Fruit fly (Drosophila melanogaster) whole organism, prepupa: ENCODE measurements around the gene Rbfox1.
A peak's percentile ranks its signal among the peaks of the same experiment; 100 is the strongest.

Experiments
- Blimp-1 ChIP-seq: fragments of 200-800 bp; sonication (Bioruptor generic); optimal IDR thresholded peaks from 3 replicates; lab custom pipeline; 2017; ENCODE audit warnings: missing biosample characterization, missing genetic modification characterization, mild to moderate bottlenecking, moderate library complexity, missing genetic modification reagents
- CG10631 ChIP-seq: fragments of 200-800 bp; sonication (Bioruptor generic); optimal IDR thresholded peaks from 2 replicates; lab custom pipeline; 2016; ENCODE audit warnings: missing biosample characterization, missing genetic modification characterization
- CG10669 ChIP-seq: fragments of 200-800 bp; sonication (Bioruptor generic); optimal IDR thresholded peaks from 3 replicates; lab custom pipeline; 2018; ENCODE audit warnings: missing biosample characterization, mild to moderate bottlenecking, missing genetic modification characterization, moderate library complexity
- CG11294 ChIP-seq: fragments of 200-800 bp; sonication (Bioruptor generic); IDR thresholded peaks from 2 replicates; pipeline ENCODE4 v1.3.6; 2022; ENCODE audit warnings: missing biosample characterization, missing genetic modification characterization
- CG11762 ChIP-seq: fragments of 200-800 bp; sonication (Bioruptor generic); optimal IDR thresholded peaks from 3 replicates; lab custom pipeline; 2016; ENCODE audit warnings: missing biosample characterization, missing genetic modification characterization; ENCODE audit not compliant: insufficient read depth
- CG11902 ChIP-seq: fragments of 200-800 bp; sonication (Bioruptor generic); optimal IDR thresholded peaks from 3 replicates; lab custom pipeline; 2016; ENCODE audit warnings: missing biosample characterization, missing genetic modification characterization
- CG15336 ChIP-seq: fragments of 200-800 bp; sonication (Bioruptor generic); IDR thresholded peaks from 2 replicates; pipeline ENCODE4 v1.3.6; 2022; ENCODE audit warnings: missing biosample characterization, missing genetic modification characterization
- CG16779 ChIP-seq: fragments of 200-800 bp; sonication (Bioruptor generic); optimal IDR thresholded peaks from 3 replicates; lab custom pipeline; 2017; ENCODE audit warnings: missing biosample characterization, mild to moderate bottlenecking, missing genetic modification characterization
- CG3032 ChIP-seq: fragments of 200-800 bp; optimal IDR thresholded peaks from 2 replicates; lab custom pipeline; 2019; ENCODE audit warnings: missing biosample characterization, mild to moderate bottlenecking, missing genetic modification characterization, moderate library complexity
- CG31627 ChIP-seq: fragments of 200-800 bp; sonication (Bioruptor generic); optimal IDR thresholded peaks from 3 replicates; lab custom pipeline; 2016; ENCODE audit warnings: missing biosample characterization, missing genetic modification characterization
- CG32006 ChIP-seq: fragments of 200-800 bp; sonication (Bioruptor generic); optimal IDR thresholded peaks from 3 replicates; lab custom pipeline; 2017; ENCODE audit warnings: missing biosample characterization, mild to moderate bottlenecking, missing genetic modification characterization
- CG3919 ChIP-seq: fragments of 200-800 bp; sonication (Bioruptor generic); optimal IDR thresholded peaks from 3 replicates; lab custom pipeline; 2016; ENCODE audit warnings: missing biosample characterization, missing genetic modification characterization
- CG4318 ChIP-seq: fragments of 200-800 bp; sonication (Bioruptor generic); optimal IDR thresholded peaks from 3 replicates; lab custom pipeline; 2017; ENCODE audit warnings: missing biosample characterization, mild to moderate bottlenecking, missing genetic modification characterization
- CG6276 ChIP-seq: fragments of 200-800 bp; sonication (Bioruptor generic); optimal IDR thresholded peaks from 2 replicates; lab custom pipeline; 2017; ENCODE audit warnings: missing biosample characterization, mild to moderate bottlenecking, missing genetic modification characterization
- CG6792 ChIP-seq: fragments of 200-800 bp; sonication (Bioruptor generic); optimal IDR thresholded peaks from 3 replicates; lab custom pipeline; 2016; ENCODE audit warnings: missing biosample characterization, missing genetic modification characterization
- CG6854 ChIP-seq: fragments of 200-800 bp; sonication (Bioruptor generic); optimal IDR thresholded peaks from 2 replicates; lab custom pipeline; 2017; ENCODE audit warnings: missing biosample characterization, mild to moderate bottlenecking, missing genetic modification characterization
- CG7368 ChIP-seq: fragments of 200-800 bp; sonication (Bioruptor generic); optimal IDR thresholded peaks from 3 replicates; lab custom pipeline; 2016; ENCODE audit warnings: missing biosample characterization, missing genetic modification characterization
- CG8119 ChIP-seq: fragments of 200-800 bp; sonication (Bioruptor generic); IDR thresholded peaks from 3 replicates; pipeline ENCODE4 v1.3.6; 2022; ENCODE audit warnings: missing biosample characterization, missing genetic modification characterization
- CG8319 ChIP-seq: fragments of 200-800 bp; sonication (Bioruptor generic); optimal IDR thresholded peaks from 3 replicates; lab custom pipeline; 2016; ENCODE audit warnings: missing biosample characterization, missing genetic modification characterization
- CG8632 ChIP-seq: fragments of 200-800 bp; sonication (Bioruptor generic); optimal IDR thresholded peaks from 3 replicates; lab custom pipeline; 2016; ENCODE audit warnings: missing biosample characterization, missing genetic modification characterization
- Eip75B ChIP-seq: fragments of 200-800 bp; sonication (Bioruptor generic); optimal IDR thresholded peaks from 3 replicates; lab custom pipeline; 2016; ENCODE audit warnings: missing biosample characterization, missing genetic modification characterization
- Eip78C ChIP-seq: fragments of 200-800 bp; sonication (Bioruptor generic); peaks from one replicate; lab custom pipeline; 2016; ENCODE audit warnings: missing biosample characterization, missing genetic modification characterization
- Eip93F ChIP-seq: fragments of 200-800 bp; sonication (Bioruptor generic); optimal IDR thresholded peaks from 2 replicates; lab custom pipeline; 2016; ENCODE audit warnings: missing biosample characterization, mild to moderate bottlenecking, missing genetic modification characterization
- Ets21C ChIP-seq: fragments of 200-800 bp; sonication (Bioruptor generic); optimal IDR thresholded peaks from 3 replicates; lab custom pipeline; 2016; ENCODE audit warnings: missing biosample characterization, missing genetic modification characterization
- Ets96B ChIP-seq: fragments of 200-800 bp; optimal IDR thresholded peaks from 2 replicates; lab custom pipeline; 2019; ENCODE audit warnings: missing biosample characterization, mild to moderate bottlenecking, missing genetic modification characterization, moderate library complexity
- Gug ChIP-seq: fragments of 200-800 bp; sonication (Bioruptor generic); IDR thresholded peaks from 2 replicates; pipeline ENCODE4 v1.3.6; 2022; ENCODE audit warnings: missing biosample characterization, missing genetic modification characterization
- Hr39 ChIP-seq: fragments of 200-800 bp; sonication (Bioruptor generic); optimal IDR thresholded peaks from 2 replicates; lab custom pipeline; 2016; ENCODE audit warnings: missing biosample characterization, missing genetic modification characterization
- Lpt ChIP-seq: fragments of 200-800 bp; sonication (Bioruptor generic); optimal IDR thresholded peaks from 3 replicates; lab custom pipeline; 2016; ENCODE audit warnings: missing biosample characterization, missing genetic modification characterization
- Met ChIP-seq: fragments of 200-800 bp; sonication (Bioruptor generic); optimal IDR thresholded peaks from 3 replicates; lab custom pipeline; 2016; ENCODE audit warnings: missing biosample characterization, missing genetic modification characterization
- OdsH ChIP-seq: fragments of 200-800 bp; sonication (Bioruptor generic); optimal IDR thresholded peaks from 3 replicates; lab custom pipeline; 2016; ENCODE audit warnings: missing biosample characterization, missing genetic modification characterization
- Smox ChIP-seq: fragments of 200-800 bp; sonication (Bioruptor generic); optimal IDR thresholded peaks from 3 replicates; lab custom pipeline; 2016; ENCODE audit warnings: missing biosample characterization, missing genetic modification characterization
- Sox102F ChIP-seq: fragments of 200-800 bp; sonication (Bioruptor generic); optimal IDR thresholded peaks from 2 replicates; lab custom pipeline; 2016; ENCODE audit warnings: missing biosample characterization, mild to moderate bottlenecking, missing genetic modification characterization
- Sox14 ChIP-seq: fragments of 200-800 bp; sonication (Bioruptor generic); optimal IDR thresholded peaks from 3 replicates; lab custom pipeline; 2016; ENCODE audit warnings: missing biosample characterization, missing genetic modification characterization
- Sox15 ChIP-seq: fragments of 200-800 bp; sonication (Bioruptor generic); optimal IDR thresholded peaks from 3 replicates; lab custom pipeline; 2016; ENCODE audit warnings: missing biosample characterization, missing genetic modification characterization
- achi ChIP-seq: fragments of 200-800 bp; sonication (Bioruptor generic); optimal IDR thresholded peaks from 3 replicates; lab custom pipeline; 2016; ENCODE audit warnings: missing biosample characterization, missing genetic modification characterization
- acj6 ChIP-seq: fragments of 200-800 bp; sonication (Bioruptor generic); optimal IDR thresholded peaks from 3 replicates; lab custom pipeline; 2016; ENCODE audit warnings: missing biosample characterization, missing genetic modification characterization
- cyc ChIP-seq: fragments of 200-800 bp; sonication (Bioruptor generic); optimal IDR thresholded peaks from 3 replicates; lab custom pipeline; 2016; ENCODE audit warnings: missing biosample characterization, missing genetic modification characterization
- dac ChIP-seq: fragments of 200-800 bp; sonication (Bioruptor generic); optimal IDR thresholded peaks from 2 replicates; lab custom pipeline; 2017; ENCODE audit warnings: missing biosample characterization, mild to moderate bottlenecking, missing genetic modification characterization
- dsx ChIP-seq: fragments of 200-800 bp; optimal IDR thresholded peaks from 3 replicates; lab custom pipeline; 2019; ENCODE audit warnings: missing biosample characterization, mild to moderate bottlenecking, missing genetic modification characterization, moderate library complexity; ENCODE audit not compliant: poor library complexity, severe bottlenecking
- eg ChIP-seq: fragments of 200-800 bp; sonication (Bioruptor generic); IDR thresholded peaks from 3 replicates; pipeline ENCODE4 v1.3.6; 2022; ENCODE audit warnings: missing biosample characterization, missing genetic modification characterization
- esn ChIP-seq: fragments of 200-800 bp; sonication (Bioruptor generic); optimal IDR thresholded peaks from 2 replicates; lab custom pipeline; 2016; ENCODE audit warnings: missing biosample characterization, mild to moderate bottlenecking, missing genetic modification characterization, moderate library complexity
- fd59A ChIP-seq: fragments of 200-800 bp; sonication (Bioruptor generic); optimal IDR thresholded peaks from 2 replicates; lab custom pipeline; 2017; ENCODE audit warnings: missing biosample characterization, mild to moderate bottlenecking, missing genetic modification characterization, missing genetic modification reagents
- fkh ChIP-seq: fragments of 200-800 bp; sonication (Bioruptor generic); optimal IDR thresholded peaks from 3 replicates; lab custom pipeline; 2017; ENCODE audit warnings: missing biosample characterization, mild to moderate bottlenecking, missing genetic modification characterization, moderate library complexity
- lz ChIP-seq: fragments of 200-800 bp; sonication (Bioruptor generic); optimal IDR thresholded peaks from 3 replicates; lab custom pipeline; 2016; ENCODE audit warnings: missing biosample characterization, missing genetic modification characterization
- net ChIP-seq: fragments of 200-800 bp; sonication (Bioruptor generic); optimal IDR thresholded peaks from 3 replicates; lab custom pipeline; 2016; ENCODE audit warnings: missing biosample characterization, missing genetic modification characterization
- pdm3 ChIP-seq: fragments of 200-800 bp; sonication (Bioruptor generic); optimal IDR thresholded peaks from 3 replicates; lab custom pipeline; 2016; ENCODE audit warnings: missing biosample characterization, missing genetic modification characterization
- salr ChIP-seq, 2 experiments: fragments of 200-800 bp; sonication (Bioruptor generic); optimal IDR thresholded peaks; 3 replicates each; lab custom pipeline; 2016 to 2018; ENCODE audit warnings: missing biosample characterization in 2 of 2, missing genetic modification characterization in 2 of 2, mild to moderate bottlenecking in 1 of 2
- spab ChIP-seq: fragments of 200-800 bp; sonication (Bioruptor generic); optimal IDR thresholded peaks from 2 replicates; lab custom pipeline; 2017; ENCODE audit warnings: missing biosample characterization, mild to moderate bottlenecking, missing genetic modification characterization, missing genetic modification reagents
- ss ChIP-seq, 2 experiments: fragments of 200-800 bp; sonication (Bioruptor generic); optimal IDR thresholded peaks; 2 replicates in 1 of 2; 3 replicates in 1 of 2; lab custom pipeline; 2017 to 2018; ENCODE audit warnings: mild to moderate bottlenecking in 2 of 2, missing biosample characterization in 2 of 2, missing genetic modification characterization in 2 of 2, moderate library complexity in 1 of 2
- svp ChIP-seq: fragments of 200-800 bp; sonication (Bioruptor generic); peaks from one replicate; lab custom pipeline; 2016; ENCODE audit warnings: missing biosample characterization, missing genetic modification characterization
- topi ChIP-seq: fragments of 200-800 bp; sonication (Bioruptor generic); optimal IDR thresholded peaks from 3 replicates; lab custom pipeline; 2016; ENCODE audit warnings: missing biosample characterization, missing genetic modification characterization
- vri ChIP-seq: fragments of 200-800 bp; sonication (Bioruptor generic); optimal IDR thresholded peaks from 3 replicates; lab custom pipeline; 2016; ENCODE audit warnings: missing biosample characterization, mild to moderate bottlenecking, missing genetic modification characterization

The Rbfox1 gene

dm6 chr3L:10554489-10554888, 73.3 kb downstream of the Rbfox1 start:
- peak; percentile 92 for TF ChIP-seq dsx (GFP tag; lab: Kevin White, UChicago)
- TF ChIP-seq fkh, result no peak
- TF ChIP-seq Sox15, result peak; percentile 30
- TF ChIP-seq fd59A (GFP tag; lab: Kevin White, UChicago), result peak; percentile 77
- peak; percentile 48 for TF ChIP-seq Smox (GFP tag; lab: Kevin White, UChicago)
- no peak for TF ChIP-seq Eip93F (GFP tag; lab: Kevin White, UChicago)
- TF ChIP-seq CG10669 (GFP tag; lab: Kevin White, UChicago), result peak; percentile 90
- TF ChIP-seq Eip75B, result peak; percentile 84
- peak; percentile 1 for TF ChIP-seq Ets21C
- TF ChIP-seq CG7368 (GFP tag; lab: Kevin White, UChicago), result peak; percentile 64
- TF ChIP-seq Sox14 (GFP tag; lab: Kevin White, UChicago), result peak; percentile 71
- peak; percentile 51 for TF ChIP-seq Met (GFP tag; lab: Kevin White, UChicago)
- TF ChIP-seq CG8319 (GFP tag; lab: Kevin White, UChicago), result peak; percentile 42
- TF ChIP-seq lz (GFP tag; lab: Kevin White, UChicago), result peak; percentile 51
- TF ChIP-seq Sox102F (GFP tag; lab: Kevin White, UChicago), result peak; percentile 66
- TF ChIP-seq CG3032 (tag; lab: Kevin White, UChicago), result peak; percentile 89
- TF ChIP-seq CG11762 (GFP tag; lab: Kevin White, UChicago), result peak; percentile 60
- peak; percentile 75 for TF ChIP-seq CG10631 (GFP tag; lab: Kevin White, UChicago)
- TF ChIP-seq CG3919, result peak; percentile 88
- TF ChIP-seq Lpt, result peak; percentile 60
- peak; percentile 56; the same call in 1 of the 2 replicates for TF ChIP-seq Gug (GFP tag; lab: Robert Waterston, UW)
- peak; percentile 54 for TF ChIP-seq CG16779
- TF ChIP-seq Ets96B (tag; lab: Kevin White, UChicago), result peak; percentile 91
- TF ChIP-seq salr (GFP tag; optimal IDR thresholded peaks at IDR 0.05; lab: Kevin White, UChicago), result peak; percentile 67 to 75
- peak; percentile 71 for TF ChIP-seq achi
- TF ChIP-seq CG15336 (GFP tag; lab: Robert Waterston, UW), result peak; percentile 62
- TF ChIP-seq spab (GFP tag; lab: Kevin White, UChicago), result peak; percentile 79
- TF ChIP-seq CG8119 (GFP tag; lab: Robert Waterston, UW), result peak; percentile 72
- peak; percentile 63 for TF ChIP-seq esn (GFP tag; lab: Kevin White, UChicago)
- peak; percentile 69 for TF ChIP-seq topi (GFP tag; lab: Kevin White, UChicago)
- peak; percentile 96 for TF ChIP-seq Eip78C
- peak; percentile 73 for TF ChIP-seq pdm3 (GFP tag; lab: Kevin White, UChicago)
- peak; percentile 40 for TF ChIP-seq Hr39 (GFP tag; lab: Kevin White, UChicago)
- 0 out of 2 replicates have a peak, but pooled peaks have one; percentile 37 for TF ChIP-seq CG11294 (GFP tag; lab: Robert Waterston, UW)
- TF ChIP-seq CG4318 (GFP tag; lab: Kevin White, UChicago), result no peak
- TF ChIP-seq net (GFP tag; lab: Kevin White, UChicago), result peak; percentile 82
- TF ChIP-seq CG11902 (GFP tag; lab: Kevin White, UChicago), result peak; percentile 27
- peak; percentile 75 for TF ChIP-seq acj6 (GFP tag; lab: Kevin White, UChicago)
- peak; percentile 70 for TF ChIP-seq OdsH
- TF ChIP-seq vri (GFP tag; lab: Kevin White, UChicago), result peak; percentile 38
- peak; percentile 45 for TF ChIP-seq CG6276 (GFP tag; lab: Kevin White, UChicago)
- no peak for TF ChIP-seq Blimp-1 (GFP tag; lab: Kevin White, UChicago)
- TF ChIP-seq dac (GFP tag; lab: Kevin White, UChicago), result peak; percentile 19
- peak; percentile 60 for TF ChIP-seq cyc (GFP tag; lab: Kevin White, UChicago)
- peak; percentile 55 for TF ChIP-seq CG8632 (GFP tag; lab: Kevin White, UChicago)
- peak; percentile 68 for TF ChIP-seq eg (GFP tag; lab: Robert Waterston, UW)
- peak; percentile 75 for TF ChIP-seq CG6792 (GFP tag; lab: Kevin White, UChicago)
- peak; percentile 57 for TF ChIP-seq CG32006
- no peak for TF ChIP-seq CG6854 (GFP tag; lab: Kevin White, UChicago)
- peak; percentile 85 for TF ChIP-seq svp (GFP tag; lab: Kevin White, UChicago)
- peak; percentile 83 to 92 for TF ChIP-seq ss (GFP tag; optimal IDR thresholded peaks at IDR 0.05; lab: Kevin White, UChicago)
- TF ChIP-seq CG31627 (GFP tag; lab: Kevin White, UChicago), result peak; percentile 38
